Worm (Caenorhabditis elegans) whole organism, young adult: ENCODE results near the gene srpa-72.

Experiments used
- ama-1 ChIP-seq, 3 experiments: fragments of 150-350 bp in 1 of 3; sonication (generic microtip) in 2 of 3; optimal IDR thresholded peaks; 2 replicates each; lab custom pipeline; 2014 to 2018; ENCODE audit warnings: missing biosample characterization in 2 of 3, missing genetic modification characterization in 2 of 3, missing genetic modification reagents in 2 of 3
- attf-6 ChIP-seq: fragments of 200-800 bp; sonication (Bioruptor generic); IDR thresholded peaks from 2 replicates; pipeline ENCODE4 v1.3.6; 2022; ENCODE audit warnings: missing genetic modification reagents, missing genetic modification characterization, missing compliant biosample characterization
- cebp-2 ChIP-seq: fragments of 200-800 bp; sonication (Bioruptor generic); IDR thresholded peaks from 2 replicates; pipeline ENCODE4 v1.3.6; 2022; ENCODE audit warnings: missing genetic modification characterization, missing compliant biosample characterization
- die-1 ChIP-seq: sonication (generic microtip); optimal IDR thresholded peaks from 2 replicates; lab custom pipeline; 2016; ENCODE audit warnings: missing genotype, mild to moderate bottlenecking, missing genetic modification characterization, missing compliant biosample characterization
- efl-1 ChIP-seq: fragments of 150-350 bp; optimal IDR thresholded peaks from 2 replicates; lab custom pipeline; 2014; ENCODE audit warnings: missing biosample characterization, missing genetic modification reagents, missing genetic modification characterization
- him-1 ChIP-seq: sonication (generic microtip); optimal IDR thresholded peaks from 2 replicates; lab custom pipeline; 2016; ENCODE audit warnings: missing genotype, missing genetic modification reagents, missing genetic modification characterization, missing compliant biosample characterization
- hmg-1.2 ChIP-seq: fragments of 200-800 bp; sonication (Bioruptor generic); IDR thresholded peaks from 2 replicates; pipeline ENCODE4 v1.3.6; 2022; ENCODE audit warnings: missing genetic modification reagents, missing genetic modification characterization, missing compliant biosample characterization
- lin-35 ChIP-seq, 3 experiments: fragments of 150-350 bp in 2 of 3; sonication (generic microtip) in 1 of 3; optimal IDR thresholded peaks; 2 replicates each; lab custom pipeline; 2014 to 2018; ENCODE audit warnings: missing biosample characterization in 3 of 3, missing genetic modification characterization in 3 of 3, missing genetic modification reagents in 3 of 3
- madf-3 ChIP-seq: fragments of 200-800 bp; sonication (Bioruptor generic); IDR thresholded peaks from 2 replicates; pipeline ENCODE4 v1.3.6; 2022; ENCODE audit warnings: missing genetic modification reagents, missing genetic modification characterization, missing compliant biosample characterization
- nhr-90 ChIP-seq: sonication (generic microtip); optimal IDR thresholded peaks from 2 replicates; lab custom pipeline; 2016; ENCODE audit warnings: missing genotype, mild to moderate bottlenecking, missing genetic modification characterization, missing compliant biosample characterization
- rpc-1 ChIP-seq, 2 experiments: fragments of 150-350 bp in 1 of 2; sonication (generic microtip) in 1 of 2; optimal IDR thresholded peaks; 2 replicates each; lab custom pipeline; 2014 to 2018; ENCODE audit warnings: missing biosample characterization in 1 of 2, missing genetic modification characterization in 1 of 2, missing genetic modification reagents in 1 of 2, missing genotype in 1 of 2
- tlf-1 ChIP-seq: fragments of 200-800 bp; sonication (Bioruptor generic); optimal IDR thresholded peaks from 2 replicates; lab custom pipeline; 2018; ENCODE audit warnings: mild to moderate bottlenecking, missing genetic modification characterization, missing compliant biosample characterization
- unc-62 ChIP-seq: fragments of 150-350 bp; optimal IDR thresholded peaks from 2 replicates; lab custom pipeline; 2014; ENCODE audit warnings: missing biosample characterization, missing genetic modification reagents, missing genetic modification characterization
- ztf-3 ChIP-seq: fragments of 200-800 bp; sonication (Bioruptor generic); optimal IDR thresholded peaks from 2 replicates; lab custom pipeline; 2018; ENCODE audit warnings: mild to moderate bottlenecking, missing genetic modification characterization, missing compliant biosample characterization

DNA sequence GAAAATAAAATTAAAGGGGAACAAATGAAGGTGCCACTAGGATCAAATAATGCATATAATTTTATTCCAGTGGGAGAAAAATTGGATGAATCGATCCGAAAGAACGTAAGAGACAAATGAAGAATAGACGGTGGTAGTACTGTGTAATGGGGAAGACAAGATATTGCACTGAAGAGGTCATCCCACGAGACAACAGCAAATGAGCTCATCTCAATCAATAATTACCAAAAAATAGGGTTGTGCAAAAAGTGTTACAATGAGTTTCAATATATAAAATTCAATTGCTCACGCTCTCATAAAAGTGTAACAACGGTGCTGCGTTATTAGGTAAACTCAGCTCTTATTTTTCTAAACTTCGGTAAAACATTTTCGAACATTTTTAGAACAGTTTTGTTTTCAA lies 49.6 kb downstream of the srpa-72 start, which contains the start of gene K12H6.7:
- TF ChIP-seq rpc-1 (optimal IDR thresholded peaks at IDR 0.05; lab: Kevin White, UChicago) (no peak), rpc-1 (tag; optimal IDR thresholded peaks at IDR 0.05; lab: Kevin White, UChicago) (no peak), him-1 (no peak), efl-1 (GFP tag; lab: Kevin White, UChicago) (no peak), cebp-2 (GFP tag; lab: Robert Waterston, UW) (no peak), nhr-90 (tag; lab: Kevin White, UChicago) (no peak), hmg-1.2 (no peak), tlf-1 (no peak), unc-62 (no peak), ztf-3 (no peak), ama-1 (optimal IDR thresholded peaks at IDR 0.05; lab: Kevin White, UChicago) (no peak), ama-1 (GFP tag; optimal IDR thresholded peaks at IDR 0.05; lab: Kevin White, UChicago) (no peak), die-1 (tag; lab: Kevin White, UChicago) (no peak), madf-3 (no peak), attf-6 (GFP tag; lab: Robert Waterston, UW) (no peak), lin-35 (GFP tag; optimal IDR thresholded peaks at IDR 0.05; lab: Kevin White, UChicago) (no peak)
